Worm (Caenorhabditis elegans) whole organism, L4 larva: ENCODE results near the gene F53A3.1.

Source experiments
- ceh-62 ChIP-seq: sonication (generic microtip); optimal IDR thresholded peaks from 2 replicates; lab custom pipeline; 2017; ENCODE audit warnings: missing biosample characterization, missing genetic modification characterization
- ces-1 ChIP-seq: fragments of 150-350 bp; sonication (generic microtip); optimal IDR thresholded peaks from 4 replicates; lab custom pipeline; 2014; ENCODE audit warnings: missing biosample characterization, missing genetic modification reagents, missing genetic modification characterization
- zag-1 ChIP-seq: fragments of 150-350 bp; optimal IDR thresholded peaks from 2 replicates; lab custom pipeline; 2014; ENCODE audit warnings: missing biosample characterization, missing genetic modification characterization

ce11 chrIII:1987693-1988092 lies 44.3 kb upstream of the F53A3.1 start, which contains the start of gene Y39A3B.8:
- TF ChIP-seq zag-1 (no peak), ceh-62 (tag; lab: Kevin White, UChicago) (no peak), ces-1 (no peak)
